Fruit fly (Drosophila melanogaster) whole organism, embryonic: ENCODE results near the gene CG13471.

Experiments
- Abd-B ChIP-seq: fragments of 200-800 bp; sonication (Bioruptor generic); optimal IDR thresholded peaks from 2 replicates; lab custom pipeline; 2018; ENCODE audit warnings: missing biosample characterization, mild to moderate bottlenecking, missing genetic modification characterization, moderate library complexity
- Bdp1 ChIP-seq: fragments of 200-800 bp; sonication (Bioruptor generic); optimal IDR thresholded peaks from 3 replicates; lab custom pipeline; 2016; ENCODE audit warnings: missing biosample characterization, missing genetic modification characterization
- CG10321 ChIP-seq: fragments of 200-800 bp; sonication (Bioruptor generic); IDR thresholded peaks from 2 replicates; pipeline ENCODE4 v1.3.6; 2022; ENCODE audit warnings: missing biosample characterization, missing genetic modification characterization
- CG10959 ChIP-seq: fragments of 200-800 bp; sonication (Bioruptor generic); IDR thresholded peaks from 2 replicates; pipeline ENCODE4 v1.3.6; 2022; ENCODE audit warnings: missing biosample characterization, missing genetic modification characterization
- CG11560 ChIP-seq: fragments of 200-800 bp; sonication (Bioruptor generic); IDR thresholded peaks from 3 replicates; pipeline ENCODE4 v1.3.6; 2022; ENCODE audit warnings: missing biosample characterization, missing genetic modification characterization
- CG12942 ChIP-seq: fragments of 200-800 bp; sonication (Bioruptor generic); optimal IDR thresholded peaks from 3 replicates; lab custom pipeline; 2016; ENCODE audit warnings: missing biosample characterization, missing genetic modification characterization
- CG14014 ChIP-seq: fragments of 200-800 bp; sonication (Bioruptor generic); IDR thresholded peaks from 2 replicates; pipeline ENCODE4 v1.3.6; 2022; ENCODE audit warnings: missing biosample characterization, missing genetic modification characterization
- CG14667 ChIP-seq: fragments of 200-800 bp; sonication (Bioruptor generic); IDR thresholded peaks from 2 replicates; pipeline ENCODE4 v1.3.6; 2022; ENCODE audit warnings: missing biosample characterization, missing genetic modification characterization
- CG15073 ChIP-seq: fragments of 200-800 bp; sonication (Bioruptor generic); optimal IDR thresholded peaks from 2 replicates; lab custom pipeline; 2016; ENCODE audit warnings: missing biosample characterization, missing genetic modification characterization
- CG2889 ChIP-seq: fragments of 200-800 bp; sonication (Bioruptor generic); IDR thresholded peaks from 3 replicates; pipeline ENCODE4 v1.3.6; 2022; ENCODE audit warnings: missing biosample characterization, missing genetic modification characterization
- CG30020 ChIP-seq: fragments of 200-800 bp; optimal IDR thresholded peaks from 2 replicates; lab custom pipeline; 2019; ENCODE audit warnings: missing biosample characterization, mild to moderate bottlenecking, missing genetic modification characterization, moderate library complexity
- CG32767 ChIP-seq: fragments of 200-800 bp; sonication (Bioruptor generic); IDR thresholded peaks from 2 replicates; pipeline ENCODE4 v1.3.6; 2022; ENCODE audit warnings: missing biosample characterization, missing genetic modification characterization
- CG3726 ChIP-seq: fragments of 200-800 bp; sonication (Bioruptor generic); IDR thresholded peaks from 3 replicates; pipeline ENCODE4, ENCODE4 v1.3.6; 2022; ENCODE audit warnings: missing biosample characterization, missing genetic modification characterization
- CG4404 ChIP-seq: fragments of 200-800 bp; sonication (Bioruptor generic); IDR thresholded peaks from 2 replicates; pipeline ENCODE4 v1.3.6; 2022; ENCODE audit warnings: missing biosample characterization, missing genetic modification characterization
- CG6765 ChIP-seq: fragments of 200-800 bp; sonication (Bioruptor generic); optimal IDR thresholded peaks from 3 replicates; lab custom pipeline; 2017; ENCODE audit warnings: missing biosample characterization, mild to moderate bottlenecking, missing genetic modification characterization
- CG6791 ChIP-seq: fragments of 200-800 bp; sonication (Bioruptor generic); IDR thresholded peaks from 3 replicates; pipeline ENCODE4 v1.3.6; 2022; ENCODE audit warnings: missing biosample characterization, missing genetic modification characterization; ENCODE audit not compliant: partially characterized antibody
- CG7928 ChIP-seq: fragments of 200-800 bp; sonication (Bioruptor generic); optimal IDR thresholded peaks from 2 replicates; lab custom pipeline; 2017; ENCODE audit warnings: missing biosample characterization, mild to moderate bottlenecking, missing genetic modification characterization
- CG9215 ChIP-seq: fragments of 200-800 bp; sonication (Bioruptor generic); IDR thresholded peaks from 2 replicates; pipeline ENCODE4 v1.3.6; 2022; ENCODE audit warnings: missing biosample characterization, missing genetic modification characterization
- CG9437 ChIP-seq: fragments of 200-800 bp; sonication (Bioruptor generic); optimal IDR thresholded peaks from 2 replicates; lab custom pipeline; 2018; ENCODE audit warnings: missing biosample characterization, mild to moderate bottlenecking, missing genetic modification characterization
- CG9727 ChIP-seq: fragments of 200-800 bp; sonication (Bioruptor generic); optimal IDR thresholded peaks from 3 replicates; lab custom pipeline; 2017; ENCODE audit warnings: missing biosample characterization, mild to moderate bottlenecking, missing genetic modification characterization
- D ChIP-seq, 2 experiments: fragments of 200-800 bp in 1 of 2; fragments of >200 bp in 1 of 2; sonication (Bioruptor generic) in 1 of 2; optimal IDR thresholded peaks; 2 replicates in 1 of 2; 3 replicates in 1 of 2; lab custom pipeline; 2017; ENCODE audit warnings: mild to moderate bottlenecking in 1 of 2, missing biosample characterization in 1 of 2, missing genetic modification characterization in 1 of 2, missing genetic modification reagents in 1 of 2
- D19A ChIP-seq: fragments of 200-800 bp; optimal IDR thresholded peaks from 3 replicates; lab custom pipeline; 2019; ENCODE audit warnings: missing biosample characterization, mild to moderate bottlenecking, missing genetic modification characterization, moderate library complexity
- Eip74EF ChIP-seq, 2 experiments: fragments of 200-800 bp in 1 of 2; fragments of >200 bp in 1 of 2; sonication (Bioruptor generic) in 1 of 2; optimal IDR thresholded peaks; 2 replicates each; lab custom pipeline; 2017 to 2019; ENCODE audit warnings: missing biosample characterization in 2 of 2, missing genetic modification characterization in 2 of 2, mild to moderate bottlenecking in 1 of 2, moderate library complexity in 1 of 2
- Fer1 ChIP-seq: fragments of 200-800 bp; sonication (Bioruptor generic); optimal IDR thresholded peaks from 2 replicates; lab custom pipeline; 2017; ENCODE audit warnings: missing biosample characterization, mild to moderate bottlenecking, missing genetic modification characterization
- Gsc ChIP-seq: fragments of 200-800 bp; sonication (Bioruptor generic); IDR thresholded peaks from 2 replicates; pipeline ENCODE4 v1.3.6; 2022; ENCODE audit warnings: missing biosample characterization, missing genetic modification characterization
- Hmx ChIP-seq: fragments of 200-800 bp; sonication (Bioruptor generic); optimal IDR thresholded peaks from 2 replicates; lab custom pipeline; 2016; ENCODE audit warnings: missing biosample characterization, missing genetic modification characterization
- Lim3 ChIP-seq: fragments of 200-800 bp; sonication (Bioruptor generic); IDR thresholded peaks from 2 replicates; pipeline ENCODE4 v1.3.6; 2022; ENCODE audit warnings: missing biosample characterization, missing genetic modification characterization
- Med ChIP-seq: fragments of 200-800 bp; sonication (Bioruptor generic); peaks from one replicate; lab custom pipeline; 2016; ENCODE audit warnings: missing biosample characterization, missing genetic modification characterization, mild to moderate bottlenecking, inconsistent platforms, moderate library complexity
- Side ChIP-seq: fragments of 200-800 bp; sonication (Bioruptor generic); optimal IDR thresholded peaks from 2 replicates; lab custom pipeline; 2016; ENCODE audit warnings: missing biosample characterization, missing genetic modification characterization
- Spps ChIP-seq: fragments of 200-800 bp; sonication (Bioruptor generic); optimal IDR thresholded peaks from 2 replicates; lab custom pipeline; 2018; ENCODE audit warnings: missing biosample characterization, mild to moderate bottlenecking, missing genetic modification characterization
- Trl ChIP-seq, 3 experiments: fragments of >200 bp in 2 of 3; fragments of 200-800 bp in 1 of 3; sonication (Bioruptor generic) in 1 of 3; optimal IDR thresholded peaks; 2 replicates in 1 of 3; 3 replicates in 2 of 3; lab custom pipeline; 2016 to 2017; ENCODE audit warnings: missing biosample characterization in 1 of 3, missing genetic modification characterization in 1 of 3
- ap ChIP-seq: fragments of 200-800 bp; sonication (Bioruptor generic); IDR thresholded peaks from 2 replicates; pipeline ENCODE4 v1.3.6; 2022; ENCODE audit warnings: missing biosample characterization, missing genetic modification characterization
- ato ChIP-seq: fragments of 200-800 bp; sonication (Bioruptor generic); IDR thresholded peaks from 2 replicates; pipeline ENCODE4 v1.3.6; 2022; ENCODE audit warnings: missing biosample characterization, missing genetic modification characterization; ENCODE audit not compliant: partially characterized antibody
- crol ChIP-seq: fragments of 200-800 bp; sonication (Bioruptor generic); IDR thresholded peaks from 2 replicates; pipeline ENCODE4 v1.3.6; 2022; ENCODE audit warnings: missing biosample characterization, missing genetic modification characterization
- cwo ChIP-seq: fragments of 200-800 bp; sonication (Bioruptor generic); optimal IDR thresholded peaks from 3 replicates; lab custom pipeline; 2017; ENCODE audit warnings: missing biosample characterization, missing genetic modification characterization, mild to moderate bottlenecking, moderate library complexity, missing genetic modification reagents
- fru ChIP-seq: fragments of >200 bp; optimal IDR thresholded peaks from 2 replicates; lab custom pipeline; 2017
- grn ChIP-seq: fragments of 200-800 bp; sonication (Bioruptor generic); optimal IDR thresholded peaks from 3 replicates; lab custom pipeline; 2017; ENCODE audit warnings: missing biosample characterization, missing genetic modification characterization
- ham ChIP-seq: fragments of 200-800 bp; sonication (Bioruptor generic); IDR thresholded peaks from 2 replicates; pipeline ENCODE4 v1.3.6; 2022; ENCODE audit warnings: missing biosample characterization, missing genetic modification characterization
- lab ChIP-seq: fragments of 200-800 bp; sonication (Bioruptor generic); optimal IDR thresholded peaks from 3 replicates; lab custom pipeline; 2017; ENCODE audit warnings: missing biosample characterization, missing genetic modification characterization, mild to moderate bottlenecking, moderate library complexity, missing genetic modification reagents
- lmd ChIP-seq: fragments of 200-800 bp; sonication (Bioruptor generic); IDR thresholded peaks from 2 replicates; pipeline ENCODE4 v1.3.6; 2022; ENCODE audit warnings: missing biosample characterization, missing genetic modification characterization
- lola ChIP-seq, 3 experiments: fragments of >200 bp in 2 of 3; fragments of 200-800 bp in 1 of 3; sonication (Bioruptor generic) in 1 of 3; optimal IDR thresholded peaks; 2 replicates each; lab custom pipeline; 2017 to 2019; ENCODE audit warnings: missing biosample characterization in 3 of 3, missing genetic modification characterization in 3 of 3, mild to moderate bottlenecking in 1 of 3, moderate library complexity in 1 of 3
- nau ChIP-seq: fragments of 200-800 bp; sonication (Bioruptor generic); optimal IDR thresholded peaks from 3 replicates; lab custom pipeline; 2017; ENCODE audit warnings: missing biosample characterization, mild to moderate bottlenecking, missing genetic modification characterization, missing genetic modification reagents
- run ChIP-seq: fragments of 200-800 bp; sonication (Bioruptor generic); optimal IDR thresholded peaks from 3 replicates; lab custom pipeline; 2018; ENCODE audit warnings: missing biosample characterization, mild to moderate bottlenecking, missing genetic modification characterization
- salm ChIP-seq: fragments of 200-800 bp; sonication (Bioruptor generic); optimal IDR thresholded peaks from 2 replicates; lab custom pipeline; 2018; ENCODE audit warnings: missing biosample characterization, mild to moderate bottlenecking, missing genetic modification characterization
- sd ChIP-seq: fragments of 200-800 bp; sonication (Bioruptor generic); optimal IDR thresholded peaks from 3 replicates; lab custom pipeline; 2018; ENCODE audit warnings: missing biosample characterization, mild to moderate bottlenecking, missing genetic modification characterization, moderate library complexity
- sima ChIP-seq: fragments of 200-800 bp; sonication (Bioruptor generic); optimal IDR thresholded peaks from 2 replicates; lab custom pipeline; 2016; ENCODE audit warnings: missing biosample characterization, missing genetic modification characterization
- stc ChIP-seq: fragments of 200-800 bp; sonication (Bioruptor generic); IDR thresholded peaks from 2 replicates; pipeline ENCODE4 v1.3.6; 2022; ENCODE audit warnings: missing biosample characterization, missing genetic modification characterization
- stwl ChIP-seq: fragments of 200-800 bp; sonication (Bioruptor generic); optimal IDR thresholded peaks from 3 replicates; lab custom pipeline; 2018; ENCODE audit warnings: missing biosample characterization, mild to moderate bottlenecking, missing genetic modification characterization, moderate library complexity

CG13471 gene

DNA sequence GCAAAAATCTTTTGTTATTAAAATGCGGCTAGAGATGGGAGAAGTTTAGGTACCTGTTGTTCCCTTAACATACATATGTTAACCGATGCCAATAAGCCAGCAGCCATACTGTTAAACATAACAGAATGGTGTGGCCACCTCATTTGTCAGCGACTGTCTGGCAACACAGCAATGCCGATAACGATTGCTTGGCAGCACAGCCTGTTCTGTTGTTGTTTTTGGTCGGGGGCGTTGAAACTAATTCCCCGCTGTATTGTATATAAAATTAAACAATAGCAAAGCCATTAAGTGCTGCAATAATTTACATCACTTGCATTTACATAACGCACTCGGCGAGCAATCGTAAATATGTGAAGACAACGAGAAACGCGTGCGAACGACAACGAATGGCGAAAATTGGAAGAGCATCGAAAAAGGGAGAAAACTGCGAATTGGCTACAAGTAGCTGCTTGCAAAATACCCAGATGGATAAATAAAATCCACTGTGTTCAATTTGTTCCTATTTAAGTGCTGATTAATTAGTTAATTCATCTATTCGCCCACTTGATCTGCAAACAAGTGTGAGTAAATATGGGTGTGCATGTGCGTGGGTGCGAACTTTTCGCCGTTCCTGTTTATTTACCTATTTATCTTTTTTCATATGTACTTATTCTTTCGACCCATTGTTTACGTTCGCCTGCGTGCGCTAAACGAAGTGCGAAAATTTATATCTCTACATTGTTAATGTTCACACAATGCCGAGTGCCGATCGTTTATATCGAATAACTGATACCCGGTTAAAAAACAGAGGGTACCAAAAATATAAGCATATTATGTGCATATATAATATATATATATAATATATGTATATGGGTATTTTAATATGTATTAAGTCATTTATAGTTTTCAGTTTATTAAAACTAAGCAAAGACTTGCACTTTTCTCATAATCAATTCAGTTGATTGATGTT, 28.8 kb upstream of the CG13471 start, which contains the start of the genes Tsen34 and Mgat4a:
TSS of gene Tsen34 (minus strand) at position 8 of the 949 bp plus-strand sequence.
TSS of gene Mgat4a (plus strand) at position 192 of the 949 bp plus-strand sequence.
- TF ChIP-seq ato (GFP tag; lab: Robert Waterston, UW) (0 out of 2 replicates have a peak, but pooled peaks have one; percentile 55), CG4404 (no peak), CG12942 (GFP tag; lab: Kevin White, UChicago) (peak; percentile 6), crol (GFP tag; lab: Robert Waterston, UW) (no peak), Bdp1 (GFP tag; lab: Kevin White, UChicago) (peak; percentile 19), cwo (GFP tag; lab: Kevin White, UChicago) (peak; percentile 39), fru (no peak), Side (GFP tag; lab: Kevin White, UChicago) (peak; percentile 41), lab (GFP tag; lab: Kevin White, UChicago) (no peak), D19A (no peak), CG6791 (GFP tag; lab: Robert Waterston, UW) (peak; percentile 74), salm (tag; lab: Kevin White, UChicago) (no peak), CG9727 (GFP tag; lab: Kevin White, UChicago) (peak; percentile 50), lmd (GFP tag; lab: Robert Waterston, UW) (no peak), CG9215 (GFP tag; lab: Robert Waterston, UW) (no peak; the same call in 1 of the 2 replicates), CG2889 (GFP tag; lab: Robert Waterston, UW) (0 out of 3 replicates have a peak, but pooled peaks have one; percentile 30), Fer1 (GFP tag; lab: Kevin White, UChicago) (peak; percentile 69), Gsc (no peak), CG11560 (tag; lab: Robert Waterston, UW) (no peak), CG7928 (GFP tag; lab: Kevin White, UChicago) (peak; percentile 27), CG30020 (tag; lab: Kevin White, UChicago) (peak; percentile 9), sima (no peak), lola (GFP tag; optimal IDR thresholded peaks at IDR 0.05; lab: Kevin White, UChicago) (no peak), stwl (peak; percentile 72), Hmx (no peak), CG6765 (GFP tag; lab: Kevin White, UChicago) (peak; percentile 56), CG10321 (GFP tag; lab: Robert Waterston, UW) (peak; percentile 35; the same call in 1 of the 2 replicates), ham (GFP tag; lab: Robert Waterston, UW) (no peak), D (optimal IDR thresholded peaks at IDR 0.05; lab: Kevin White, UChicago) (no peak), D (GFP tag; optimal IDR thresholded peaks at IDR 0.05; lab: Kevin White, UChicago) (no peak), Abd-B (no peak), CG14667 (no peak), Trl (optimal IDR thresholded peaks at IDR 0.05; lab: Kevin White, UChicago) (no peak), Trl (GFP tag; optimal IDR thresholded peaks at IDR 0.05; lab: Kevin White, UChicago) (peak; percentile 32), CG15073 (GFP tag; lab: Kevin White, UChicago) (no peak), grn (GFP tag; lab: Kevin White, UChicago) (no peak), CG14014 (peak; percentile 79), CG9437 (GFP tag; lab: Kevin White, UChicago) (no peak), sd (no peak), stc (GFP tag; lab: Robert Waterston, UW) (no peak), Spps (no peak), CG3726 (GFP tag; lab: Robert Waterston, UW) (no peak), Lim3 (GFP tag; lab: Robert Waterston, UW) (no peak), nau (GFP tag; lab: Kevin White, UChicago) (no peak), Med (GFP tag; lab: Kevin White, UChicago) (peak; percentile 96), Eip74EF (GFP tag; optimal IDR thresholded peaks at IDR 0.05; lab: Kevin White, UChicago) (no peak), CG10959 (GFP tag; lab: Robert Waterston, UW) (no peak), CG32767 (GFP tag; lab: Robert Waterston, UW) (no peak), ap (GFP tag; lab: Robert Waterston, UW) (no peak), run (tag; lab: Kevin White, UChicago) (no peak)
